Worm (Caenorhabditis elegans) whole organism, midembryonic: ENCODE results near the gene F26A1.1.

Experiments
- T22C8.4 ChIP-seq: fragments of 200-800 bp; sonication (Bioruptor generic); IDR thresholded peaks from 2 replicates; pipeline ENCODE4 v1.3.6; 2022; ENCODE audit warnings: missing genetic modification characterization, missing compliant biosample characterization
- cog-1 ChIP-seq: sonication (generic microtip); optimal IDR thresholded peaks from 2 replicates; lab custom pipeline; 2016; ENCODE audit warnings: missing genetic modification characterization, missing compliant biosample characterization
- flt-1 ChIP-seq: fragments of 200-800 bp; sonication (Bioruptor generic); IDR thresholded peaks from 2 replicates; pipeline ENCODE4 v1.3.6; 2022; ENCODE audit warnings: missing genetic modification characterization, missing compliant biosample characterization
- klf-2 ChIP-seq: fragments of 200-800 bp; sonication (Bioruptor generic); conservative IDR thresholded peaks from 2 replicates; pipeline ENCODE4 v1.3.6; 2022; ENCODE audit warnings: missing genetic modification reagents, missing genetic modification characterization, missing compliant biosample characterization
- med-1 ChIP-seq: sonication (generic microtip); optimal IDR thresholded peaks from 2 replicates; lab custom pipeline; 2017; ENCODE audit warnings: missing genetic modification characterization, mild to moderate bottlenecking, missing compliant biosample characterization, antibody characterized with exemption, missing genetic modification reagents; ENCODE audit not compliant: insufficient read depth
- ref-1 ChIP-seq: fragments of 200-800 bp; sonication (Bioruptor generic); conservative IDR thresholded peaks from 2 replicates; pipeline ENCODE4 v1.3.6; 2022; ENCODE audit warnings: missing genetic modification reagents, missing genetic modification characterization, missing compliant biosample characterization
- tab-1 ChIP-seq: fragments of 200-800 bp; sonication (Bioruptor generic); IDR thresholded peaks from 2 replicates; pipeline ENCODE4 v1.3.6; 2022; ENCODE audit warnings: missing genetic modification characterization, missing compliant biosample characterization
- ztf-23 ChIP-seq: fragments of 200-800 bp; sonication (Bioruptor generic); IDR thresholded peaks from 2 replicates; pipeline ENCODE4 v1.3.6; 2022; ENCODE audit warnings: missing genetic modification reagents, missing genetic modification characterization, missing compliant biosample characterization
- ztf-29 ChIP-seq: fragments of 200-800 bp; sonication (Bioruptor generic); IDR thresholded peaks from 2 replicates; pipeline ENCODE4 v1.3.6; 2022; ENCODE audit warnings: missing genetic modification reagents, missing genetic modification characterization, missing compliant biosample characterization

- TF ChIP-seq T22C8.4 (GFP tag; lab: Robert Waterston, UW) (no peak), med-1 (no peak), klf-2 (GFP tag; lab: Robert Waterston, UW) (no peak), cog-1 (tag; lab: Kevin White, UChicago) (no peak), ref-1 (GFP tag; lab: Robert Waterston, UW) (no peak), flt-1 (no peak), tab-1 (no peak), ztf-29 (no peak), ztf-23 (GFP tag; lab: Robert Waterston, UW) (no peak)
Measured at ce11 chrIII:4875663-4876062, 25.4 kb downstream of the F26A1.1 start.
